Fruit fly (Drosophila melanogaster): ENCODE results near the gene CG18048.

CG18048 gene

dm6 chr3R:6348943-6349342 is 3.0 kb downstream of the CG18048 start, which contains the start of gene Hr83:
Gene Hr83 (plus strand): TSS chr3R:6349243.
- TF ChIP-seq sage (GFP tag; optimal IDR thresholded peaks at IDR 0.05) = no peak
- TF ChIP-seq tai (GFP tag; optimal IDR thresholded peaks at IDR 0.05) = no peak
- TF ChIP-seq dmrt93B (GFP tag; optimal IDR thresholded peaks at IDR 0.05) = no peak
- TF ChIP-seq Vsx2 (GFP tag; optimal IDR thresholded peaks at IDR 0.05; ENCODE audit: partially characterized antibody) = no peak
- no peak for TF ChIP-seq Jra (GFP tag; optimal IDR thresholded peaks at IDR 0.05)
- TF ChIP-seq N (GFP tag; optimal IDR thresholded peaks at IDR 0.05) = no peak
- TF ChIP-seq pan (optimal IDR thresholded peaks at IDR 0.05) = no peak
- TF ChIP-seq Dfd (GFP tag; optimal IDR thresholded peaks at IDR 0.05) = no peak
- TF ChIP-seq foxo (GFP tag; optimal IDR thresholded peaks at IDR 0.05) = no peak
- TF ChIP-seq GATAd (GFP tag; optimal IDR thresholded peaks at IDR 0.05) = no peak
- no peak for TF ChIP-seq OdsH (GFP tag; optimal IDR thresholded peaks at IDR 0.05)
- TF ChIP-seq Mio (GFP tag; optimal IDR thresholded peaks at IDR 0.05) = no peak

- no peak for TF ChIP-seq sv (GFP tag; optimal IDR thresholded peaks at IDR 0.05)
- TF ChIP-seq GATAd (GFP tag; optimal IDR thresholded peaks at IDR 0.05) = peak; percentile 15
- TF ChIP-seq woc (GFP tag; optimal IDR thresholded peaks at IDR 0.05) = peak; percentile 42
- no peak for TF ChIP-seq Sp1 (GFP tag; optimal IDR thresholded peaks at IDR 0.05)
- peak; percentile 91 for TF ChIP-seq Hr83 (GFP tag; optimal IDR thresholded peaks at IDR 0.05; ENCODE audit: poor library complexity, severe bottlenecking)
- TF ChIP-seq Hnf4 (GFP tag; optimal IDR thresholded peaks at IDR 0.05) = peak; percentile 29
Measured at dm6 chr3R:6350755-6351154, 4.8 kb downstream of the CG18048 start, which contains the start of gene Pak. Gene Pak (plus strand): TSS chr3R:6350896.

- TF ChIP-seq Rel (GFP tag; optimal IDR thresholded peaks at IDR 0.05) (no peak), Rel (tag; optimal IDR thresholded peaks at IDR 0.05) (no peak), h (GFP tag; optimal IDR thresholded peaks at IDR 0.05) (no peak), N (GFP tag; optimal IDR thresholded peaks at IDR 0.05) (no peak), brk (GFP tag; optimal IDR thresholded peaks at IDR 0.05) (no peak), Sp1 (GFP tag; optimal IDR thresholded peaks at IDR 0.05) (no peak), ey (GFP tag; optimal IDR thresholded peaks at IDR 0.05) (no peak), dsf (GFP tag; optimal IDR thresholded peaks at IDR 0.05; ENCODE audit: borderline replicate concordance) (no peak)
Measured at dm6 chr3R:6351181-6351580, 5.3 kb downstream of the CG18048 start.

- TF ChIP-seq HLH106 (tag; optimal IDR thresholded peaks at IDR 0.05) (peak; percentile 2), rgr (GFP tag; optimal IDR thresholded peaks at IDR 0.05) (peak; percentile 18), Rel (GFP tag; optimal IDR thresholded peaks at IDR 0.05) (no peak), Rel (tag; optimal IDR thresholded peaks at IDR 0.05) (no peak), jim (GFP tag; optimal IDR thresholded peaks at IDR 0.05) (no peak), Abd-B (GFP tag; optimal IDR thresholded peaks at IDR 0.05) (no peak), foxo (GFP tag; optimal IDR thresholded peaks at IDR 0.05) (peak in 1 of 2 experiments; percentile 22)
Measured at dm6 chr3R:6351696-6352378, 5.9 kb downstream of the CG18048 start.

- no peak for TF ChIP-seq CG32264 (GFP tag; optimal IDR thresholded peaks at IDR 0.05)
- no peak for TF ChIP-seq Mio (GFP tag; optimal IDR thresholded peaks at IDR 0.05)
- TF ChIP-seq br (GFP tag; optimal IDR thresholded peaks at IDR 0.05) = no peak
- no peak for TF ChIP-seq foxo (GFP tag; optimal IDR thresholded peaks at IDR 0.05)
- no peak for TF ChIP-seq tai (GFP tag; optimal IDR thresholded peaks at IDR 0.05)
- no peak for TF ChIP-seq woc (GFP tag; optimal IDR thresholded peaks at IDR 0.05)
- no peak for TF ChIP-seq OdsH (GFP tag; optimal IDR thresholded peaks at IDR 0.05)
- no peak for TF ChIP-seq brk (GFP tag; optimal IDR thresholded peaks at IDR 0.05)
- TF ChIP-seq Dfd (GFP tag; optimal IDR thresholded peaks at IDR 0.05) = no peak
- no peak for TF ChIP-seq dsf (GFP tag; optimal IDR thresholded peaks at IDR 0.05; ENCODE audit: borderline replicate concordance)
- no peak for TF ChIP-seq h (GFP tag; optimal IDR thresholded peaks at IDR 0.05)
- no peak for TF ChIP-seq CG9705 (GFP tag; optimal IDR thresholded peaks at IDR 0.05)
- TF ChIP-seq CrebA (GFP tag; optimal IDR thresholded peaks at IDR 0.05; ENCODE audit: borderline replicate concordance) = no peak
- no peak for TF ChIP-seq pan (optimal IDR thresholded peaks at IDR 0.05)
- no peak for TF ChIP-seq rgr (GFP tag; optimal IDR thresholded peaks at IDR 0.05)
- no peak for TF ChIP-seq usp (GFP tag; optimal IDR thresholded peaks at IDR 0.05)
Measured at dm6 chr3R:6352436-6352835, 6.5 kb downstream of the CG18048 start.

All from whole organism, wandering third instar larva.